Worm (Caenorhabditis elegans) whole organism, early embryonic: Measurements from ENCODE around the gene Y24D9B.1.

Experiments
- B0310.2 ChIP-seq: sonication (generic microtip); optimal IDR thresholded peaks from 2 replicates; lab custom pipeline; 2016; ENCODE audit warnings: mild to moderate bottlenecking, missing genetic modification characterization, missing compliant biosample characterization
- ama-1 ChIP-seq: fragments of 150-350 bp; optimal IDR thresholded peaks from 2 replicates; lab custom pipeline; 2014

DNA sequence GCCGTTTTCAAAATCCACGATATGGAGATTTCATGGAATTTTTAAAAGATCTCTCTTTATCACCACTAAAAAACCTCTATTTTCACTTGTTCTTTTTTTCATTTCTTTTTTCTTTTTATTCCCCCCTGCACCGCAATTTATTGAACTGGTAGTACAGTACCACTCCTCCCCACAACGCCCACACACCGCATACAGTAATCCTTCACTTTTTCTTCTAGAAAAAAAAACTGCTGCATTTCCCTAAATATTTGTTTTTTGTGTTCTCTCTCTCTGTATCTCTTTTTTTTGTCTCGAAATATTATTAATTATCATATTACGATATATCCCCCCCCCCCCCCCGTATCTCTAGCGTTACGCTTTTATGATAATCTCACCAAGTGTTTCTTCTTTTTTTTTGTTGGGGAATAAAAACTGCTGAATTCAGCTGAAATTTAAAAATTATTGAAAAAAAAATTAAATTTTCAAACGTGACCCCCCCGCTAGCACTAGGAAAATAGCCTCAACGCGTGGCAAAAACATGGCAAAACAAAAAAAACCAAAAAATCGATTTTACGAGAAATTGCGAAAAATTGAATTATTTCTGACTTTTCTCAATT lies at the start of gene Y24D9B.1:
- TF ChIP-seq B0310.2 (no peak), ama-1 (no peak)
